Worm (Caenorhabditis elegans) whole organism, mixed stage, embryonic: Measurements from ENCODE around the gene wdr-31.
A peak's percentile ranks its signal among the peaks of the same experiment; 100 is the strongest.

ENCODE experiments used
- ces-1 ChIP-seq: fragments of 150-350 bp; optimal IDR thresholded peaks from 2 replicates; lab custom pipeline; 2014; ENCODE audit warnings: missing biosample characterization, missing genetic modification reagents, missing genetic modification characterization
- cnd-1 ChIP-seq: fragments of 200-800 bp; sonication (Bioruptor generic); optimal IDR thresholded peaks from 2 replicates; lab custom pipeline; 2018; ENCODE audit warnings: mild to moderate bottlenecking, missing genetic modification characterization, missing compliant biosample characterization
- elt-1 ChIP-seq: sonication (generic microtip); optimal IDR thresholded peaks from 2 replicates; lab custom pipeline; 2017; ENCODE audit warnings: missing genetic modification characterization, mild to moderate bottlenecking, missing compliant biosample characterization, antibody characterized with exemption, moderate library complexity, borderline replicate concordance; ENCODE audit not compliant: insufficient read depth
- elt-3 ChIP-seq: fragments of 150-350 bp; optimal IDR thresholded peaks from 2 replicates; lab custom pipeline; 2014; ENCODE audit warnings: missing biosample characterization, missing genetic modification characterization
- hlh-1 ChIP-seq: fragments of 150-350 bp; optimal IDR thresholded peaks from 2 replicates; lab custom pipeline; 2014; ENCODE audit warnings: missing biosample characterization, missing genetic modification reagents, missing genetic modification characterization
- mls-2 ChIP-seq: sonication (generic microtip); optimal IDR thresholded peaks from 2 replicates; lab custom pipeline; 2016; ENCODE audit warnings: mild to moderate bottlenecking, missing genetic modification characterization, moderate library complexity, missing compliant biosample characterization
- nhr-237 ChIP-seq: fragments of 150-350 bp; optimal IDR thresholded peaks from 2 replicates; lab custom pipeline; 2014; ENCODE audit warnings: missing biosample characterization, missing genetic modification characterization
- nhr-28 ChIP-seq: fragments of 150-350 bp; optimal IDR thresholded peaks from 2 replicates; lab custom pipeline; 2014; ENCODE audit warnings: missing biosample characterization, missing genetic modification characterization
- pha-4 ChIP-seq: fragments of 150-350 bp; optimal IDR thresholded peaks from 2 replicates; lab custom pipeline; 2018; ENCODE audit warnings: missing biosample characterization, missing genetic modification reagents, missing genetic modification characterization
- unc-62 ChIP-seq: fragments of 150-350 bp; optimal IDR thresholded peaks from 2 replicates; lab custom pipeline; 2014; ENCODE audit warnings: missing biosample characterization, missing genetic modification reagents, missing genetic modification characterization

- no peak for TF ChIP-seq unc-62 (GFP tag; lab: Kevin White, UChicago)
- no peak for TF ChIP-seq mls-2 (tag; lab: Kevin White, UChicago)
- peak; percentile 28 for TF ChIP-seq ces-1 (GFP tag; lab: Kevin White, UChicago)
- TF ChIP-seq nhr-237 (tag; lab: Kevin White, UChicago) = no peak
- TF ChIP-seq pha-4 (tag; lab: Kevin White, UChicago) = no peak
- no peak for TF ChIP-seq nhr-28 (tag; lab: Kevin White, UChicago)
- no peak for TF ChIP-seq elt-1 (tag; lab: Kevin White, UChicago)
- TF ChIP-seq elt-3 (tag; lab: Kevin White, UChicago) = no peak
- no peak for TF ChIP-seq cnd-1 (tag; lab: Kevin White, UChicago)
- TF ChIP-seq hlh-1 (tag; lab: Kevin White, UChicago) = no peak
Observed at ce11 chrII:2730647-2731046, 4.4 kb downstream of the wdr-31 start.
